Worm (Caenorhabditis elegans) whole organism, midembryonic: ENCODE data around the gene col-91.

ENCODE experiments used
- T22C8.4 ChIP-seq: fragments of 200-800 bp; sonication (Bioruptor generic); IDR thresholded peaks from 2 replicates; pipeline ENCODE4 v1.3.6; 2022; ENCODE audit warnings: missing genetic modification characterization, missing compliant biosample characterization
- cog-1 ChIP-seq: sonication (generic microtip); optimal IDR thresholded peaks from 2 replicates; lab custom pipeline; 2016; ENCODE audit warnings: missing genetic modification characterization, missing compliant biosample characterization
- flt-1 ChIP-seq: fragments of 200-800 bp; sonication (Bioruptor generic); IDR thresholded peaks from 2 replicates; pipeline ENCODE4 v1.3.6; 2022; ENCODE audit warnings: missing genetic modification characterization, missing compliant biosample characterization
- klf-2 ChIP-seq: fragments of 200-800 bp; sonication (Bioruptor generic); conservative IDR thresholded peaks from 2 replicates; pipeline ENCODE4 v1.3.6; 2022; ENCODE audit warnings: missing genetic modification reagents, missing genetic modification characterization, missing compliant biosample characterization
- med-1 ChIP-seq: sonication (generic microtip); optimal IDR thresholded peaks from 2 replicates; lab custom pipeline; 2017; ENCODE audit warnings: missing genetic modification characterization, mild to moderate bottlenecking, missing compliant biosample characterization, antibody characterized with exemption, missing genetic modification reagents; ENCODE audit not compliant: insufficient read depth
- ref-1 ChIP-seq: fragments of 200-800 bp; sonication (Bioruptor generic); conservative IDR thresholded peaks from 2 replicates; pipeline ENCODE4 v1.3.6; 2022; ENCODE audit warnings: missing genetic modification reagents, missing genetic modification characterization, missing compliant biosample characterization
- tab-1 ChIP-seq: fragments of 200-800 bp; sonication (Bioruptor generic); IDR thresholded peaks from 2 replicates; pipeline ENCODE4 v1.3.6; 2022; ENCODE audit warnings: missing genetic modification characterization, missing compliant biosample characterization
- ztf-23 ChIP-seq: fragments of 200-800 bp; sonication (Bioruptor generic); IDR thresholded peaks from 2 replicates; pipeline ENCODE4 v1.3.6; 2022; ENCODE audit warnings: missing genetic modification reagents, missing genetic modification characterization, missing compliant biosample characterization
- ztf-29 ChIP-seq: fragments of 200-800 bp; sonication (Bioruptor generic); IDR thresholded peaks from 2 replicates; pipeline ENCODE4 v1.3.6; 2022; ENCODE audit warnings: missing genetic modification reagents, missing genetic modification characterization, missing compliant biosample characterization

col-91 gene

ce11 chrIII:8265753-8266152 is 2.3 kb upstream of the col-91 start, which contains the start of gene mrps-9:
mrps-9 (plus strand) TSS chrIII:8266062.
- TF ChIP-seq flt-1 (GFP tag; lab: Robert Waterston, UW) (0 out of 2 replicates have a peak, but pooled peaks have one; percentile 23), ztf-29 (GFP tag; lab: Robert Waterston, UW) (no peak)

- no peak for TF ChIP-seq klf-2 (GFP tag; lab: Robert Waterston, UW)
- no peak for TF ChIP-seq ztf-29 (GFP tag; lab: Robert Waterston, UW)
- TF ChIP-seq med-1, result no peak
- TF ChIP-seq flt-1 (GFP tag; lab: Robert Waterston, UW), result no peak
- TF ChIP-seq ref-1, result no peak
- no peak for TF ChIP-seq T22C8.4 (GFP tag; lab: Robert Waterston, UW)
- TF ChIP-seq cog-1 (tag; lab: Kevin White, UChicago), result no peak
- TF ChIP-seq tab-1 (GFP tag; lab: Robert Waterston, UW), result no peak
- no peak for TF ChIP-seq ztf-23 (GFP tag; lab: Robert Waterston, UW)
Observed at ce11 chrIII:8262599-8262998, 865 bp downstream of the col-91 start.

- TF ChIP-seq ztf-29 (GFP tag; lab: Robert Waterston, UW) (no peak), flt-1 (GFP tag; lab: Robert Waterston, UW) (no peak), tab-1 (GFP tag; lab: Robert Waterston, UW) (no peak), med-1 (no peak), klf-2 (GFP tag; lab: Robert Waterston, UW) (no peak), T22C8.4 (GFP tag; lab: Robert Waterston, UW) (no peak), cog-1 (tag; lab: Kevin White, UChicago) (no peak), ztf-23 (GFP tag; lab: Robert Waterston, UW) (no peak)
Observed at ce11 chrIII:8258045-8258444, 5.4 kb downstream of the col-91 start, which contains the start of gene ncr-2. ncr-2 (plus strand) TSS chrIII:8258345.

ce11 chrIII:8254938-8255337 is 8.5 kb downstream of the col-91 start, which contains the start of gene F09G8.5:
F09G8.5 (plus strand) TSS chrIII:8254975.
- TF ChIP-seq ztf-29 (GFP tag; lab: Robert Waterston, UW), result no peak
- no peak for TF ChIP-seq tab-1 (GFP tag; lab: Robert Waterston, UW)
- no peak for TF ChIP-seq T22C8.4 (GFP tag; lab: Robert Waterston, UW)
- TF ChIP-seq flt-1 (GFP tag; lab: Robert Waterston, UW), result no peak
- no peak for TF ChIP-seq ref-1
- TF ChIP-seq med-1, result no peak

ce11 chrIII:8250007-8250683 is 13.3 kb downstream of the col-91 start, which contains the start of gene knl-1:
knl-1 (plus strand) TSS chrIII:8250632.
- 0 out of 2 replicates have a peak, but pooled peaks have one; percentile 33 for TF ChIP-seq flt-1 (GFP tag; lab: Robert Waterston, UW)
- no peak for TF ChIP-seq tab-1 (GFP tag; lab: Robert Waterston, UW)
- TF ChIP-seq T22C8.4 (GFP tag; lab: Robert Waterston, UW), result no peak
- TF ChIP-seq ztf-29 (GFP tag; lab: Robert Waterston, UW), result no peak
- no peak for TF ChIP-seq klf-2 (GFP tag; lab: Robert Waterston, UW)
- no peak for TF ChIP-seq cog-1 (tag; lab: Kevin White, UChicago)
- TF ChIP-seq ztf-23 (GFP tag; lab: Robert Waterston, UW), result peak; percentile 73
- no peak for TF ChIP-seq med-1
- no peak for TF ChIP-seq ref-1

ce11 chrIII:8249381-8249780 is 14.1 kb downstream of the col-91 start, which contains the start of the genes C02F5.10 and C02F5.2:
C02F5.10 (minus strand) TSS chrIII:8249481.
C02F5.2 (plus strand) TSS chrIII:8249619.
- TF ChIP-seq cog-1 (tag; lab: Kevin White, UChicago), result no peak
- no peak for TF ChIP-seq ztf-29 (GFP tag; lab: Robert Waterston, UW)
- TF ChIP-seq med-1, result no peak
- TF ChIP-seq tab-1 (GFP tag; lab: Robert Waterston, UW), result no peak
- TF ChIP-seq klf-2 (GFP tag; lab: Robert Waterston, UW), result no peak
- TF ChIP-seq T22C8.4 (GFP tag; lab: Robert Waterston, UW), result no peak
- no peak for TF ChIP-seq ztf-23 (GFP tag; lab: Robert Waterston, UW)
- no peak for TF ChIP-seq flt-1 (GFP tag; lab: Robert Waterston, UW)
- no peak for TF ChIP-seq ref-1

- no peak for TF ChIP-seq tab-1 (GFP tag; lab: Robert Waterston, UW)
- TF ChIP-seq T22C8.4 (GFP tag; lab: Robert Waterston, UW), result no peak
- TF ChIP-seq med-1, result no peak
- TF ChIP-seq cog-1 (tag; lab: Kevin White, UChicago), result no peak
- TF ChIP-seq ref-1, result no peak
- TF ChIP-seq ztf-23 (GFP tag; lab: Robert Waterston, UW), result no peak
- no peak for TF ChIP-seq ztf-29 (GFP tag; lab: Robert Waterston, UW)
- TF ChIP-seq flt-1 (GFP tag; lab: Robert Waterston, UW), result no peak
- TF ChIP-seq klf-2 (GFP tag; lab: Robert Waterston, UW), result no peak
Observed at ce11 chrIII:8247051-8247450, 16.4 kb downstream of the col-91 start, which contains the start of gene C02F5.13. C02F5.13 (plus strand) TSS chrIII:8247351.

- TF ChIP-seq med-1, result no peak
- TF ChIP-seq flt-1 (GFP tag; lab: Robert Waterston, UW), result no peak
- no peak for TF ChIP-seq tab-1 (GFP tag; lab: Robert Waterston, UW)
- TF ChIP-seq T22C8.4 (GFP tag; lab: Robert Waterston, UW), result no peak
- TF ChIP-seq ztf-23 (GFP tag; lab: Robert Waterston, UW), result no peak
- no peak for TF ChIP-seq ztf-29 (GFP tag; lab: Robert Waterston, UW)
- TF ChIP-seq cog-1 (tag; lab: Kevin White, UChicago), result no peak
- TF ChIP-seq ref-1, result no peak
- no peak for TF ChIP-seq klf-2 (GFP tag; lab: Robert Waterston, UW)
Observed at ce11 chrIII:8245591-8245990, 17.9 kb downstream of the col-91 start, which contains the start of gene C02F5.3. C02F5.3 (plus strand) TSS chrIII:8245891.

ce11 chrIII:8244052-8244451 is 19.4 kb downstream of the col-91 start, which contains the start of the genes pbs-6 and cids-1:
pbs-6 (minus strand) TSS chrIII:8244092.
cids-1 (plus strand) TSS chrIII:8244445.
- TF ChIP-seq tab-1 (GFP tag; lab: Robert Waterston, UW) (no peak), cog-1 (tag; lab: Kevin White, UChicago) (no peak), flt-1 (GFP tag; lab: Robert Waterston, UW) (no peak), ztf-29 (GFP tag; lab: Robert Waterston, UW) (no peak), med-1 (no peak), klf-2 (GFP tag; lab: Robert Waterston, UW) (no peak), ref-1 (no peak), T22C8.4 (GFP tag; lab: Robert Waterston, UW) (no peak), ztf-23 (GFP tag; lab: Robert Waterston, UW) (no peak)
